Worm (Caenorhabditis elegans) whole organism, early embryonic: ENCODE results near the gene F28A12.10.

ENCODE experiments used
- B0310.2 ChIP-seq: sonication (generic microtip); optimal IDR thresholded peaks from 2 replicates; lab custom pipeline; 2016; ENCODE audit warnings: mild to moderate bottlenecking, missing genetic modification characterization, missing compliant biosample characterization
- F13C5.2 ChIP-seq: sonication (generic microtip); optimal IDR thresholded peaks from 2 replicates; lab custom pipeline; 2017; ENCODE audit warnings: mild to moderate bottlenecking, missing genetic modification characterization, inconsistent platforms, missing compliant biosample characterization
- aly-1 ChIP-seq: sonication (generic microtip); optimal IDR thresholded peaks from 2 replicates; lab custom pipeline; 2016; ENCODE audit warnings: missing genetic modification characterization, missing compliant biosample characterization
- ama-1 ChIP-seq: fragments of 150-350 bp; optimal IDR thresholded peaks from 2 replicates; lab custom pipeline; 2014
- ceh-13 ChIP-seq: fragments of 200-800 bp; sonication (Bioruptor generic); optimal IDR thresholded peaks from 2 replicates; lab custom pipeline; 2018; ENCODE audit warnings: mild to moderate bottlenecking, missing genetic modification characterization, missing compliant biosample characterization
- ets-7 ChIP-seq: sonication (generic microtip); optimal IDR thresholded peaks from 2 replicates; lab custom pipeline; 2016; ENCODE audit warnings: missing genotype, missing genetic modification characterization, missing compliant biosample characterization
- flt-1 ChIP-seq: fragments of 200-800 bp; sonication (Bioruptor generic); IDR thresholded peaks from 2 replicates; pipeline ENCODE4 v1.3.6; 2022; ENCODE audit warnings: missing genetic modification characterization, missing compliant biosample characterization
- hnd-1 ChIP-seq: sonication (generic microtip); optimal IDR thresholded peaks from 2 replicates; lab custom pipeline; 2016; ENCODE audit warnings: missing genetic modification characterization, missing compliant biosample characterization
- tra-4 ChIP-seq: sonication (generic microtip); optimal IDR thresholded peaks from 2 replicates; lab custom pipeline; 2017; ENCODE audit warnings: missing genetic modification characterization, missing compliant biosample characterization

- no peak for TF ChIP-seq ama-1 (lab: Kevin White, UChicago)
- no peak for TF ChIP-seq aly-1 (tag; lab: Kevin White, UChicago)
- no peak for TF ChIP-seq B0310.2 (tag; lab: Kevin White, UChicago)
- TF ChIP-seq F13C5.2 (tag; lab: Kevin White, UChicago): no peak
- TF ChIP-seq ceh-13 (GFP tag; lab: Kevin White, UChicago): no peak
- no peak for TF ChIP-seq ets-7 (tag; lab: Kevin White, UChicago)
- TF ChIP-seq hnd-1 (tag; lab: Kevin White, UChicago): no peak
- TF ChIP-seq flt-1: no peak
- no peak for TF ChIP-seq tra-4 (tag; lab: Kevin White, UChicago)
These were observed 5.5 kb upstream of the F28A12.10 start, which contains the start of gene asp-13 for ce11 chrV:8643093-8643492.
